Fruit fly (Drosophila melanogaster): ENCODE measurements around the gene JMJD6.

The JMJD6 gene

DNA sequence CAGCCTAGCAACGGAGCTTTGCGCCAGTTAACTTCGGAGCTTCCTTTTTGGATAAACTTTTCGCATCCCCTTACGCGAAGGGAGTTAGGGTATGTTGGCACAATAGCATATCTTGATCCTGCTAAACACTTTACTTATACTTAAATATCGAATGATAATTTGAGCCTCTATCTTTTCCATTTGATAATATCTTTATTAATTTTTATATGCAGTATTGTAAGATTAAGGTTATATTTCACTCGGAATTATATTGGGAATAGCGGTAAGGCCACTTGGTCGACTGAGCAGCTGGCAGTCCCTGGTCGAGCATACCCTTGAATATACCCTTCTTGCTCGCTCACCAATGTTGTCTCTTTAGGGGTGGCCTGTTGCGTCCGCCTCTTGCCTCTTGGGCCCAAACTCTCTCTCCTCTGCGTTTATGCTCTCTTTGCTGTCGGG lies 6.6 kb upstream of the JMJD6 start (continued):
- TF ChIP-seq CG16863 (GFP tag; optimal IDR thresholded peaks at IDR 0.05) (no peak), NC2β (GFP tag; optimal IDR thresholded peaks at IDR 0.05) (no peak), insv (GFP tag; optimal IDR thresholded peaks at IDR 0.05) (peak in 1 of 2 experiments; percentile 16), CG32532 (GFP tag; IDR thresholded peaks at IDR 0.05) (peak; percentile 79), yki (optimal IDR thresholded peaks at IDR 0.05) (peak; percentile 4), Med (GFP tag) (peak; percentile 79), E2f2 (GFP tag; IDR thresholded peaks at IDR 0.05) (peak; percentile 54), dimm (GFP tag; IDR thresholded peaks at IDR 0.05) (peak; percentile 29; the same call in 1 of the 2 replicates), fru (optimal IDR thresholded peaks at IDR 0.05) (no peak), usp (GFP tag; optimal IDR thresholded peaks at IDR 0.05) (no peak), HLH4C (GFP tag; IDR thresholded peaks at IDR 0.05; ENCODE audit: partially characterized antibody) (no peak), Poxn (GFP tag; IDR thresholded peaks at IDR 0.05) (peak; percentile 65; the same call in 1 of the 2 replicates), fd96Cb (tag; optimal IDR thresholded peaks at IDR 0.05) (peak; percentile 41), nom (GFP tag; optimal IDR thresholded peaks at IDR 0.05) (no peak), dpn (GFP tag; optimal IDR thresholded peaks at IDR 0.05) (peak; percentile 47 to 78), Lpt (GFP tag; optimal IDR thresholded peaks at IDR 0.05) (no peak), CG6683 (GFP tag; optimal IDR thresholded peaks at IDR 0.05) (peak; percentile 39), ems (GFP tag; optimal IDR thresholded peaks at IDR 0.05) (no peak), CG17359 (tag; optimal IDR thresholded peaks at IDR 0.05) (peak; percentile 50), CG3847 (GFP tag; IDR thresholded peaks at IDR 0.05) (peak; percentile 79), CG12104 (GFP tag; optimal IDR thresholded peaks at IDR 0.05) (peak; percentile 40), Vsx1 (GFP tag; optimal IDR thresholded peaks at IDR 0.05) (no peak), Gug (GFP tag; IDR thresholded peaks at IDR 0.05) (peak; percentile 80), CG4617 (GFP tag; optimal IDR thresholded peaks at IDR 0.05; ENCODE audit: borderline replicate concordance) (peak; percentile 8), Oli (tag; optimal IDR thresholded peaks at IDR 0.05) (peak; percentile 61), btn (GFP tag; optimal IDR thresholded peaks at IDR 0.05) (no peak), klu (GFP tag; IDR thresholded peaks at IDR 0.05) (no peak; the same call in 1 of the 2 replicates), CG12219 (GFP tag; optimal IDR thresholded peaks at IDR 0.05) (no peak), crp (GFP tag; optimal IDR thresholded peaks at IDR 0.05) (peak in 1 of 2 experiments; percentile 31), D19A (tag; optimal IDR thresholded peaks at IDR 0.05) (peak; percentile 75), ken (GFP tag; IDR thresholded peaks at IDR 0.05) (peak; percentile 76), gsb-n (tag; optimal IDR thresholded peaks at IDR 0.05) (no peak), Dip3 (GFP tag; optimal IDR thresholded peaks at IDR 0.05) (no peak), Bteb2 (GFP tag; optimal IDR thresholded peaks at IDR 0.05) (no peak), lov (optimal IDR thresholded peaks at IDR 0.05) (no peak), lov (GFP tag; IDR thresholded peaks at IDR 0.05) (no peak), chinmo (GFP tag; IDR thresholded peaks at IDR 0.05; ENCODE audit: partially characterized antibody) (no peak), CG10147 (GFP tag; optimal IDR thresholded peaks at IDR 0.05) (no peak), CG15514 (GFP tag; optimal IDR thresholded peaks at IDR 0.05) (peak; percentile 48), CG13624 (GFP tag; optimal IDR thresholded peaks at IDR 0.05) (peak; percentile 12), HmgD (GFP tag; optimal IDR thresholded peaks at IDR 0.05) (no peak), dmrt99B (tag; optimal IDR thresholded peaks at IDR 0.05) (peak; percentile 82), CG7372 (GFP tag; IDR thresholded peaks at IDR 0.05) (peak; percentile 56), Dref (GFP tag; IDR thresholded peaks at IDR 0.05) (no peak), MESR4 (GFP tag; optimal IDR thresholded peaks at IDR 0.05) (no peak), shn (GFP tag; optimal IDR thresholded peaks at IDR 0.05) (no peak), hkb (optimal IDR thresholded peaks at IDR 0.05) (no peak), hkb (GFP tag; IDR thresholded peaks at IDR 0.05) (peak; percentile 70), Hmr (GFP tag; optimal IDR thresholded peaks at IDR 0.05) (peak; percentile 85), lola (GFP tag; optimal IDR thresholded peaks at IDR 0.05) (peak in 1 of 3 experiments; percentile 23), CG7839 (tag; optimal IDR thresholded peaks at IDR 0.05) (peak; percentile 80), CG3995 (GFP tag; optimal IDR thresholded peaks at IDR 0.05) (no peak)

Data from whole organism, embryonic.